Fruit fly (Drosophila melanogaster): ENCODE results near the gene TpnC73F.
A peak's percentile ranks its signal among the peaks of the same experiment; 100 is the strongest.

TpnC73F gene

DNA sequence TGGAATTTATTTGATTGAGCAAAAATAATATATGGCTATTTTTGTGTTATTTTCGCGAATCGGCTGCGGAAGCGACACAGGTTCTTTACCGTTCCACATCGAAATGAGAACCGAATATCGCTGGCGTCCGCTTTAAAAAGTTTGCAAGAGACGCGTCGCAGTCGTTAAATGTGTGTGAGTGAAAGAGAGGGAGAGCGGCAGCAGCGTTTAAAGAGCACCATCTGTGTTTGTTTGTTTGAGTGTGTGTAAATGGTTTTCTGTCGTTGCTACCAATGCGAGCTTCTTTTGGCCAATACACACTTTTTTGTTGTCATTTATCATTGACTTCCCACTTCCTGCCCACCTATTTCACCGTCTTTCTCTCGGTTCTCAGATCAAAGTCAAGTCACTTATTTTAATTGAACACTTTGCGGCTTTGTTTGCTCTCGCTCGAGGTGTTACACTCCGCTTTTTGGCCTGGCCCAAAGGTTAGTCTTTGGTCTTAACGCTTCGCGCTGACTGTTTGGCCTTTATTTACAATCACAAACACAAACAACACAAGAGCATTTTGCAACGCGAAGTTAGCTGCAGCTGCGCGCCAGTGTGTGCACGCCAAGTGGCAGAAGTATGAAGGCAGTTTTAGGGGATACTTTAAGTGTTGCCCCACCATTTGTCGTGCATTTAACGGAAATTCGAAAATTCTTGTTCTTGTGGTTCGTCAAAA lies 33.7 kb upstream of the TpnC73F start, which contains the start of gene CG3764 (continued):
- TF ChIP-seq bab2 (GFP tag; optimal IDR thresholded peaks at IDR 0.05) (peak; percentile 66), CG1602 (GFP tag; optimal IDR thresholded peaks at IDR 0.05) (peak; percentile 30), stc (GFP tag; IDR thresholded peaks at IDR 0.05) (peak; percentile 73), CG10543 (GFP tag; optimal IDR thresholded peaks at IDR 0.05) (peak; percentile 95), C15 (GFP tag; IDR thresholded peaks at IDR 0.05) (0 out of 3 replicates have a peak, but pooled peaks have one; percentile 39), CrebB (tag; optimal IDR thresholded peaks at IDR 0.05) (peak; percentile 88), vfl (GFP tag; optimal IDR thresholded peaks at IDR 0.05) (peak; percentile 40), CG3847 (GFP tag; IDR thresholded peaks at IDR 0.05) (peak; percentile 81), ems (GFP tag; optimal IDR thresholded peaks at IDR 0.05) (peak; percentile 27), Awh (GFP tag; IDR thresholded peaks at IDR 0.05) (peak; percentile 76), CG18764 (GFP tag; optimal IDR thresholded peaks at IDR 0.05) (peak; percentile 71), H2.0 (GFP tag; IDR thresholded peaks at IDR 0.05) (peak; percentile 43; the same call in 1 of the 2 replicates), CG13123 (GFP tag; optimal IDR thresholded peaks at IDR 0.05) (peak; percentile 80), cas (GFP tag; IDR thresholded peaks at IDR 0.05) (no peak), CG11723 (GFP tag; optimal IDR thresholded peaks at IDR 0.05) (peak; percentile 78), CG6175 (GFP tag; IDR thresholded peaks at IDR 0.05) (0 out of 3 replicates have a peak, but pooled peaks have one; percentile 15), Dip3 (GFP tag; optimal IDR thresholded peaks at IDR 0.05) (peak; percentile 62), dimm (GFP tag; IDR thresholded peaks at IDR 0.05) (no peak), fd3F (GFP tag; optimal IDR thresholded peaks at IDR 0.05) (peak; percentile 56), otp (GFP tag; IDR thresholded peaks at IDR 0.05) (peak; percentile 65; the same call in 1 of the 3 replicates), Deaf1 (tag; optimal IDR thresholded peaks at IDR 0.05) (peak; percentile 55), gem (tag; optimal IDR thresholded peaks at IDR 0.05) (peak; percentile 60), CG7745 (tag; optimal IDR thresholded peaks at IDR 0.05) (peak; percentile 24), CG6254 (GFP tag; optimal IDR thresholded peaks at IDR 0.05) (peak; percentile 77), da (GFP tag; optimal IDR thresholded peaks at IDR 0.05) (peak; percentile 72), CG30431 (GFP tag; optimal IDR thresholded peaks at IDR 0.05) (peak; percentile 31), phol (tag; optimal IDR thresholded peaks at IDR 0.05) (peak; percentile 68), maf-S (GFP tag; optimal IDR thresholded peaks at IDR 0.05) (peak; percentile 50), Camta (GFP tag; optimal IDR thresholded peaks at IDR 0.05) (peak; percentile 82), D (optimal IDR thresholded peaks at IDR 0.05) (peak; percentile 11), D (GFP tag; optimal IDR thresholded peaks at IDR 0.05) (peak; percentile 73), CG15479 (GFP tag; optimal IDR thresholded peaks at IDR 0.05) (no peak), lilli (GFP tag; optimal IDR thresholded peaks at IDR 0.05) (peak; percentile 42), ranshi (GFP tag; IDR thresholded peaks at IDR 0.05) (peak; percentile 44; the same call in 1 of the 2 replicates), lmd (GFP tag; IDR thresholded peaks at IDR 0.05) (peak; percentile 45; the same call in 1 of the 2 replicates), dpn (GFP tag; optimal IDR thresholded peaks at IDR 0.05) (peak; percentile 60 to 77), CG14860 (GFP tag; IDR thresholded peaks at IDR 0.05; ENCODE audit: partially characterized antibody) (no peak), nau (GFP tag; optimal IDR thresholded peaks at IDR 0.05) (no peak), vnd (GFP tag; IDR thresholded peaks at IDR 0.05; ENCODE audit: partially characterized antibody) (no peak), Hmx (GFP tag; optimal IDR thresholded peaks at IDR 0.05) (no peak), CG8924 (tag; optimal IDR thresholded peaks at IDR 0.05) (peak; percentile 78), gfzf (GFP tag; optimal IDR thresholded peaks at IDR 0.05) (peak; percentile 72), bowl (GFP tag; IDR thresholded peaks at IDR 0.05) (peak; percentile 6; the same call in 1 of the 2 replicates), CG8478 (optimal IDR thresholded peaks at IDR 0.05) (no peak), gsb (GFP tag; IDR thresholded peaks at IDR 0.05) (peak; percentile 63; the same call in 1 of the 2 replicates), sc (optimal IDR thresholded peaks at IDR 0.05) (no peak), sc (GFP tag; optimal IDR thresholded peaks at IDR 0.05) (peak; percentile 70), sqz (GFP tag; optimal IDR thresholded peaks at IDR 0.05) (peak; percentile 87), Elba2 (GFP tag; optimal IDR thresholded peaks at IDR 0.05) (no peak), CG10462 (GFP tag; optimal IDR thresholded peaks at IDR 0.05) (peak; percentile 37), CG32772 (GFP tag; IDR thresholded peaks at IDR 0.05) (no peak)
